Worm (Caenorhabditis elegans): ENCODE data around the gene T09F3.5.

DNA sequence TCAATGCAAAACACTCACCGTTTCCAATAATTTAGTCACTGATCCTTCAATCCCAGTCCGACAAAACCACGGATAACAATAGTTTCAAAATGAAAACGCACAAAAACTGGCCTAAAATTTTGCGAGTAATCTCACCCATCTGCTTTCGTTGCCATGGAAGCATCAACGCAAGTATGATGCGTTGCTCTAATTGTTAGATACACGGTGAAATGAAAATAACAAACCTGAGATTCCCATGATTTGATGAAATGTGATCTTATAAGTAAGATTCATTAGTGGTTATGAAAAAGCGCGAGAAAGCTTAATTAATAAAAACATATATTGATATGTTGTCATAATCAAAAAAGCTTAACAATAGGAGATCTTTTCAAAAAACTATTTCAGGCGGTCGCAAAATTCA lies 29.5 kb upstream of the T09F3.5 start, which contains the start of gene ceh-57:
- TF ChIP-seq unc-39 (tag; optimal IDR thresholded peaks at IDR 0.05), result no peak
- TF ChIP-seq ztf-11 (tag; optimal IDR thresholded peaks at IDR 0.05), result no peak
- TF ChIP-seq unc-62 (GFP tag; optimal IDR thresholded peaks at IDR 0.05), result no peak
- TF ChIP-seq ceh-83 (GFP tag; optimal IDR thresholded peaks at IDR 0.05), result no peak
- no peak for TF ChIP-seq sem-2 (GFP tag; optimal IDR thresholded peaks at IDR 0.05)
- TF ChIP-seq snpc-4 (tag; optimal IDR thresholded peaks at IDR 0.05), result no peak
- TF ChIP-seq nhr-237 (tag; optimal IDR thresholded peaks at IDR 0.05), result no peak

All from whole organism, mixed stage, embryonic.